Worm (Caenorhabditis elegans): Measurements from ENCODE around the gene chk-1.

The chk-1 gene

DNA sequence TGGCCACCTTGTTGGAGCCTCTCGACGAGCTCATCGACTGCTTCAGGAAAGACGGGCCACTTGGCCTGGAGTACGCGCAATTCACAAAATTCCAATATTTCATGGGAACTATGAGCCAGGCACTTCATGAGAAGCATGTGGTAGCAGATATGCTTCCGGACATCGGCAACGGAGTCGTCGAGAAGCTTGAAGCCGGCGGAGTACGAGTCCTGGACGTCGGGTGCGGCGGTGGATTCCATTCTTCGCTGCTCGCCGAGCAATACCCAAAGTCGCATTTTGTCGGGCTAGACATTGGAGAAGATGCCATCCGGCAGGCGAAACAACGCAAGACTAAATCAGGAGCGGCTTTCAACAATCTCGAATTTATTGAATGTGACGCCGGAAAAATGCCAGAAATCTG is 14.3 kb upstream of the chk-1 start:
- TF ChIP-seq sdc-2 (tag; optimal IDR thresholded peaks at IDR 0.05) (no peak), pha-2 (tag; optimal IDR thresholded peaks at IDR 0.05) (no peak), pros-1 (tag; optimal IDR thresholded peaks at IDR 0.05) (no peak), zip-5 (tag; optimal IDR thresholded peaks at IDR 0.05) (no peak), odd-2 (tag; optimal IDR thresholded peaks at IDR 0.05) (no peak), lin-11 (tag; optimal IDR thresholded peaks at IDR 0.05) (no peak), T23F11.4 (GFP tag; optimal IDR thresholded peaks at IDR 0.05) (no peak), unc-42 (tag; optimal IDR thresholded peaks at IDR 0.05) (no peak), syd-9 (tag; optimal IDR thresholded peaks at IDR 0.05) (no peak), eyg-1 (tag; optimal IDR thresholded peaks at IDR 0.05) (no peak), ceh-19 (GFP tag; optimal IDR thresholded peaks at IDR 0.05) (no peak)

DNA sequence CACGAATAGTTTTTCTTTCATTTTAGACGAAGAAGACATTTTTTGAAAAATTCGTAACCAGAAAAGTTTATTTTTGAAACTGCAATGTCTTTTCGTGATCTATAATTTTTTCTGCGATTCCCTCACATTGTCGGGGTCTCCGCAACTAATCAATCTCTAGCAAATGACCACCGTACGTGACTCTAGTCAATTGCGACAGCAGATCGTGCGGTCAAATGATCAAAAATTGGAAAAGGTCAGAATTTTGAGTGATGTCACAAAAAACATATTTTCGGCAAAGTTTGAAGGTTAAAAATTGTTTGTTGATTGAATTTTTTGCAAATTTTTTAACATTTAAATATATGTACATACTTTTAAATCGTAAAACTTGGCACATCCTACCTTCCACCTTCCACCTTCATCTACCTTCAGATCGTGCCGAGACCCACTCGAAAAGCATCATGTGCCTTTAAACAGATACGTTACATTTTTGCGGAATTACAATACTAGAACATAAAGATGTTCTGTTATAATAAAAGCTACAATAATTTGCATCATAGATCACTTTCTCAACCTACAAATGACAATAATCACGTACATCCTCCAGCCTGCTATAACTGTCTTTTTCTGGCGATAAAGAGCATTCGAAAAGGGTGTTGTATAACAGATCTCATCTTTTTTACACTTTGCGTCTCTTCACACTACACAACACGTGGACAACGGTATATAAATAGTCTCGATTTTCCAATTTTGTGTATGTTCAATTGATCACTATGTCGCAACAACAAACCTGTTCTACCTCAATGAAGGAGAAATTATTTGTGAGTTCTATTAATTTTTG is 12.4 kb upstream of the chk-1 start, which contains the start of the genes R08E5.1 and rips-1:
R08E5.1 (minus strand) TSS at position 82 of the 820 bp plus-strand sequence.
rips-1 (plus strand) TSS at position 585 of the 820 bp plus-strand sequence.
- TF ChIP-seq ref-2 (tag; optimal IDR thresholded peaks at IDR 0.05) (no peak), tbx-2 (tag; optimal IDR thresholded peaks at IDR 0.05) (no peak), unc-86 (tag; optimal IDR thresholded peaks at IDR 0.05) (no peak), eyg-1 (tag; optimal IDR thresholded peaks at IDR 0.05) (no peak)

DNA sequence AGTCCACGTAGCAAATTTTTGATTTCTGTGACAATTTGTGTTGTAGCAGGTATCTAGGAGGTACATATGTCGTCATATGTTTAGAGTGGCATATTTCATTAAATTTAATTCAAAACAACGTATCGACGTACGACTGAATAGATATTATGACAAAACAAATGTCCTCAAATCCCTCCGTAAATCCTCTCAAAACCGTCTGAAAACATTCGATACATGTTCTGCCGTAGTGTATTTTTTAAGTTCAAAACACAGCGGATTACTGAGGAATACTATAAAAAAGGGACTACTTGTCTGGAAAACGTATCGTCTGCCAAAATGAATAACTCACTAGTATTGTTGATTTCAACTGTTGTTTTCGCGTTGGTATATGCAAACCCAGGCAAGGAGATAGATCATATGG is 9.0 kb upstream of the chk-1 start, which contains the start of gene R08E5.4:
R08E5.4 (plus strand) TSS at position 301 of the 400 bp plus-strand sequence.
- TF ChIP-seq che-1 (tag; optimal IDR thresholded peaks at IDR 0.05) (no peak), C38D4.7 (GFP tag; optimal IDR thresholded peaks at IDR 0.05) (no peak)

DNA sequence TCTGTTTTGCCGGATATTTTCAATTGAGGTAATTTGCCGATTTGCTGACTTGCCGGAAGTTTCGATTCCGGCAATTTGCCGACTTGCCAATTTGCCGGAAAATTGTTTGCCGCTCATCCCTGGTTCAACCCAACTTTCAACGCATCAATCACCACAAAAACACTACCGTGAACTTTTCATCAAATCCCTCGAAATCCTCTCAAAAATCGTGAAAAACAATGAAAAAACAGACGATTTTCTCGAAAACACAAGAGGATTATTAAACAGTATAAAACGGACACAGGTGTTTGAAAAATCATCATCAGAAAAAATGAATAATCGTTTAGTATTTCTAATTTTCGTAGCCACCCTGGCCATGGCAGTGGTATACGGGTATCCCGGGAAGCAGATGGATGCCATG is 7.6 kb upstream of the chk-1 start, which contains the start of gene Y39H10A.1:
Y39H10A.1 (plus strand) TSS at position 301 of the 400 bp plus-strand sequence.
- TF ChIP-seq dve-1 (tag; optimal IDR thresholded peaks at IDR 0.05) (no peak), fkh-10 (GFP tag; optimal IDR thresholded peaks at IDR 0.05) (no peak), dmd-4 (tag; optimal IDR thresholded peaks at IDR 0.05; ENCODE audit: borderline replicate concordance) (no peak), C08G9.2 (tag; optimal IDR thresholded peaks at IDR 0.05) (no peak), syd-9 (tag; optimal IDR thresholded peaks at IDR 0.05) (no peak), tbx-2 (tag; optimal IDR thresholded peaks at IDR 0.05) (no peak), ama-1 (optimal IDR thresholded peaks at IDR 0.05) (no peak), ref-2 (tag; optimal IDR thresholded peaks at IDR 0.05) (no peak), ets-4 (tag; optimal IDR thresholded peaks at IDR 0.05) (no peak), npax-4 (tag; optimal IDR thresholded peaks at IDR 0.05) (no peak), hlh-30 (tag; optimal IDR thresholded peaks at IDR 0.05; ENCODE audit: insufficient read depth) (no peak), pha-2 (tag; optimal IDR thresholded peaks at IDR 0.05) (no peak), ceh-9 (tag; optimal IDR thresholded peaks at IDR 0.05) (no peak), nhr-232 (tag; optimal IDR thresholded peaks at IDR 0.05) (no peak), nhr-11 (tag; optimal IDR thresholded peaks at IDR 0.05) (no peak), elt-4 (tag; optimal IDR thresholded peaks at IDR 0.05) (no peak), madf-2 (tag; optimal IDR thresholded peaks at IDR 0.05) (no peak), K02D7.2 (tag; optimal IDR thresholded peaks at IDR 0.05) (no peak), hlh-15 (tag; optimal IDR thresholded peaks at IDR 0.05) (no peak), hlh-8 (tag; optimal IDR thresholded peaks at IDR 0.05) (no peak)

DNA sequence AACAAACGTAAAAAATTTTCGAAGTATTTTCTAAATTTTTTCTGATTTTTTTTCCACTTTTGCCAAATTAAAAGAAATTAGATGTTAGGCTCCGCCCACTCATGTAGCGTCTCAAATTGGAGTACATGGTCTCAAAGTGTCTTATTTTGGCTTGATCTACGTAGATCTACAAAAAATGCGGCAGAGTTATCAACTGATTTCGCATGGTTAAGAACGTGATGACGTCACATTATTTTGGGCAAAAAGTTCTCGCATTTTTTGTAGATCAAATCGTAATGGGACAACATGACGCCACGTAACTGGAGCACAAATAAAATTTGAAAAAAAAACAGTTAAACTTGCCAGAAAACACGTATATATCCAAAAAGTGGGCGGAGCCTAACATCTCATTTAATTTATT is 2.6 kb upstream of the chk-1 start:
- TF ChIP-seq C08G9.2 (tag; optimal IDR thresholded peaks at IDR 0.05), result no peak
- no peak for TF ChIP-seq ceh-18 (tag; optimal IDR thresholded peaks at IDR 0.05)
- TF ChIP-seq tbx-2 (tag; optimal IDR thresholded peaks at IDR 0.05), result no peak
- no peak for TF ChIP-seq fkh-10 (GFP tag; optimal IDR thresholded peaks at IDR 0.05)
- TF ChIP-seq madf-2 (tag; optimal IDR thresholded peaks at IDR 0.05), result no peak
- TF ChIP-seq ama-1 (optimal IDR thresholded peaks at IDR 0.05), result no peak
- TF ChIP-seq sox-2 (GFP tag; IDR thresholded peaks at IDR 0.05), result no peak
- no peak for TF ChIP-seq tbx-7 (tag; optimal IDR thresholded peaks at IDR 0.05)
- TF ChIP-seq ref-2 (tag; optimal IDR thresholded peaks at IDR 0.05), result no peak
- TF ChIP-seq ceh-45 (GFP tag; IDR thresholded peaks at IDR 0.05), result no peak
- TF ChIP-seq fkh-6 (tag; optimal IDR thresholded peaks at IDR 0.05), result no peak
- no peak for TF ChIP-seq unc-42 (tag; optimal IDR thresholded peaks at IDR 0.05)
- TF ChIP-seq pax-1 (tag; optimal IDR thresholded peaks at IDR 0.05), result no peak
- no peak for TF ChIP-seq elt-4 (tag; optimal IDR thresholded peaks at IDR 0.05)
- no peak for TF ChIP-seq dmd-4 (tag; optimal IDR thresholded peaks at IDR 0.05; ENCODE audit: borderline replicate concordance)
- TF ChIP-seq dve-1 (tag; optimal IDR thresholded peaks at IDR 0.05), result no peak
- no peak for TF ChIP-seq hlh-15 (tag; optimal IDR thresholded peaks at IDR 0.05)
- no peak for TF ChIP-seq ceh-2 (tag; optimal IDR thresholded peaks at IDR 0.05)
- TF ChIP-seq hlh-30 (tag; optimal IDR thresholded peaks at IDR 0.05; ENCODE audit: insufficient read depth), result no peak
- no peak for TF ChIP-seq ttx-3 (tag; optimal IDR thresholded peaks at IDR 0.05)
